Fruit fly (Drosophila melanogaster) whole organism, embryonic: ENCODE results near the gene SkpE.
A peak's percentile ranks its signal among the peaks of the same experiment; 100 is the strongest.

Experiments
- Awh ChIP-seq: fragments of 200-800 bp; sonication (Bioruptor generic); IDR thresholded peaks from 2 replicates; pipeline ENCODE4, ENCODE4 v1.3.6; 2022; ENCODE audit warnings: missing biosample characterization, missing genetic modification characterization
- CG12391 ChIP-seq: fragments of 200-800 bp; sonication (Bioruptor generic); optimal IDR thresholded peaks from 3 replicates; lab custom pipeline; 2018; ENCODE audit warnings: missing biosample characterization, mild to moderate bottlenecking, missing genetic modification characterization, moderate library complexity
- CG12942 ChIP-seq: fragments of 200-800 bp; sonication (Bioruptor generic); optimal IDR thresholded peaks from 3 replicates; lab custom pipeline; 2016; ENCODE audit warnings: missing biosample characterization, missing genetic modification characterization
- CG14050 ChIP-seq: fragments of 200-800 bp; sonication (Bioruptor generic); IDR thresholded peaks from 3 replicates; pipeline ENCODE4 v1.3.6; 2022; ENCODE audit warnings: missing biosample characterization, missing genetic modification characterization
- CG16815 ChIP-seq: fragments of 200-800 bp; sonication (Bioruptor generic); optimal IDR thresholded peaks from 3 replicates; lab custom pipeline; 2017; ENCODE audit warnings: missing biosample characterization, mild to moderate bottlenecking, missing genetic modification characterization
- CG17328 ChIP-seq: fragments of 200-800 bp; sonication (Bioruptor generic); IDR thresholded peaks from 2 replicates; pipeline ENCODE4 v1.3.6; 2022; ENCODE audit warnings: missing biosample characterization, missing genetic modification characterization
- CG2199 ChIP-seq: fragments of 200-800 bp; sonication (Bioruptor generic); IDR thresholded peaks from 3 replicates; pipeline ENCODE4 v1.3.6; 2022; ENCODE audit warnings: missing biosample characterization, missing genetic modification characterization
- CG31441 ChIP-seq: fragments of 200-800 bp; sonication (Bioruptor generic); IDR thresholded peaks from 2 replicates; pipeline ENCODE4 v1.3.6; 2022; ENCODE audit warnings: missing biosample characterization, missing genetic modification characterization
- CG34376 ChIP-seq: fragments of 200-800 bp; sonication (Bioruptor generic); optimal IDR thresholded peaks from 2 replicates; lab custom pipeline; 2018; ENCODE audit warnings: missing biosample characterization, mild to moderate bottlenecking, missing genetic modification characterization
- CG4360 ChIP-seq: fragments of 200-800 bp; sonication (Bioruptor generic); IDR thresholded peaks from 2 replicates; pipeline ENCODE4 v1.3.6; 2022; ENCODE audit warnings: missing biosample characterization, missing genetic modification characterization
- CG4424 ChIP-seq: fragments of 200-800 bp; sonication (Bioruptor generic); optimal IDR thresholded peaks from 3 replicates; lab custom pipeline; 2016; ENCODE audit warnings: missing biosample characterization, missing genetic modification characterization
- CG6689 ChIP-seq: fragments of 200-800 bp; sonication (Bioruptor generic); IDR thresholded peaks from 2 replicates; pipeline ENCODE4 v1.3.6; 2022; ENCODE audit warnings: missing biosample characterization, missing genetic modification characterization
- CG7372 ChIP-seq: fragments of 200-800 bp; sonication (Bioruptor generic); IDR thresholded peaks from 2 replicates; pipeline ENCODE4 v1.3.6; 2022; ENCODE audit warnings: missing biosample characterization, missing genetic modification characterization
- CG7786 ChIP-seq: fragments of 200-800 bp; sonication (Bioruptor generic); optimal IDR thresholded peaks from 2 replicates; lab custom pipeline; 2016; ENCODE audit warnings: missing biosample characterization, missing genetic modification characterization
- CG8290 ChIP-seq, 3 experiments: fragments of 200-800 bp; sonication (Bioruptor generic); optimal IDR thresholded peaks; 2 replicates each; lab custom pipeline; 2016 to 2019; ENCODE audit warnings: missing biosample characterization in 3 of 3, missing genetic modification characterization in 3 of 3, mild to moderate bottlenecking in 2 of 3, moderate library complexity in 1 of 3
- Deaf1 ChIP-seq: fragments of 200-800 bp; optimal IDR thresholded peaks from 3 replicates; lab custom pipeline; 2019; ENCODE audit warnings: missing biosample characterization, mild to moderate bottlenecking, missing genetic modification characterization, moderate library complexity
- Dip2 ChIP-seq: fragments of 200-800 bp; sonication (Bioruptor generic); IDR thresholded peaks from 2 replicates; pipeline ENCODE4 v1.3.6; 2022; ENCODE audit warnings: missing biosample characterization, missing genetic modification characterization
- Doc3 ChIP-seq: fragments of 200-800 bp; sonication (Bioruptor generic); IDR thresholded peaks from 3 replicates; pipeline ENCODE4 v1.3.6; 2022; ENCODE audit warnings: missing biosample characterization, missing genetic modification characterization; ENCODE audit not compliant: partially characterized antibody
- ERR ChIP-seq: fragments of 200-800 bp; sonication (Bioruptor generic); optimal IDR thresholded peaks from 2 replicates; lab custom pipeline; 2016; ENCODE audit warnings: missing biosample characterization, missing genetic modification characterization
- Ets97D ChIP-seq: fragments of 200-800 bp; sonication (Bioruptor generic); optimal IDR thresholded peaks from 3 replicates; lab custom pipeline; 2016; ENCODE audit warnings: missing biosample characterization, missing genetic modification characterization
- Max ChIP-seq: fragments of 200-800 bp; sonication (Bioruptor generic); optimal IDR thresholded peaks from 2 replicates; lab custom pipeline; 2016; ENCODE audit warnings: missing biosample characterization, mild to moderate bottlenecking, missing genetic modification characterization
- Nf-YC ChIP-seq: fragments of 200-800 bp; optimal IDR thresholded peaks from 3 replicates; lab custom pipeline; 2019; ENCODE audit warnings: missing biosample characterization, mild to moderate bottlenecking, missing genetic modification characterization, moderate library complexity
- Rx ChIP-seq: fragments of 200-800 bp; sonication (Bioruptor generic); IDR thresholded peaks from 2 replicates; pipeline ENCODE4 v1.3.6; 2022; ENCODE audit warnings: missing biosample characterization, missing genetic modification characterization
- Sry-β ChIP-seq: fragments of 200-800 bp; sonication (Bioruptor generic); optimal IDR thresholded peaks from 2 replicates; lab custom pipeline; 2018; ENCODE audit warnings: missing biosample characterization, mild to moderate bottlenecking, missing genetic modification characterization, moderate library complexity
- bbx ChIP-seq: fragments of 200-800 bp; sonication (Bioruptor generic); IDR thresholded peaks from 2 replicates; pipeline ENCODE4 v1.3.6; 2022; ENCODE audit warnings: missing biosample characterization, missing genetic modification characterization; ENCODE audit not compliant: partially characterized antibody
- caup ChIP-seq: fragments of 200-800 bp; sonication (Bioruptor generic); optimal IDR thresholded peaks from 3 replicates; lab custom pipeline; 2017; ENCODE audit warnings: missing biosample characterization, mild to moderate bottlenecking, missing genetic modification characterization, moderate library complexity; ENCODE audit not compliant: severe bottlenecking
- chinmo ChIP-seq: fragments of 200-800 bp; sonication (Bioruptor generic); IDR thresholded peaks from 4 replicates; pipeline ENCODE4 v1.3.6; 2022; ENCODE audit warnings: missing biosample characterization, missing genetic modification characterization; ENCODE audit not compliant: partially characterized antibody
- chm ChIP-seq: fragments of 200-800 bp; sonication (Bioruptor generic); IDR thresholded peaks from 2 replicates; pipeline ENCODE4 v1.3.6; 2022; ENCODE audit warnings: missing biosample characterization, missing genetic modification characterization
- chn ChIP-seq: fragments of 200-800 bp; sonication (Bioruptor generic); optimal IDR thresholded peaks from 2 replicates; lab custom pipeline; 2016; ENCODE audit warnings: missing biosample characterization, missing genetic modification characterization
- esg ChIP-seq: fragments of 200-800 bp; sonication (Bioruptor generic); conservative IDR thresholded peaks from 2 replicates; pipeline ENCODE4 v1.3.6; 2022; ENCODE audit warnings: missing biosample characterization, missing genetic modification characterization
- fd102C ChIP-seq: fragments of 200-800 bp; sonication (Bioruptor generic); optimal IDR thresholded peaks from 2 replicates; lab custom pipeline; 2018; ENCODE audit warnings: missing biosample characterization, mild to moderate bottlenecking, missing genetic modification characterization, moderate library complexity
- jing ChIP-seq: fragments of 200-800 bp; sonication (Bioruptor generic); optimal IDR thresholded peaks from 2 replicates; lab custom pipeline; 2018; ENCODE audit warnings: missing biosample characterization, mild to moderate bottlenecking, missing genetic modification characterization
- lilli ChIP-seq: fragments of 200-800 bp; sonication (Bioruptor generic); optimal IDR thresholded peaks from 3 replicates; lab custom pipeline; 2016; ENCODE audit warnings: missing biosample characterization, missing genetic modification characterization
- lov ChIP-seq, 2 experiments: fragments of 200-800 bp in 1 of 2; fragments of >200 bp in 1 of 2; sonication (Bioruptor generic) in 1 of 2; IDR thresholded peaks in 1 of 2; optimal IDR thresholded peaks in 1 of 2; 2 replicates in 1 of 2; 3 replicates in 1 of 2; pipeline versions ENCODE4 v1.3.6 to Lab custom; 2017 to 2022; ENCODE audit warnings: missing biosample characterization in 1 of 2, missing genetic modification characterization in 1 of 2
- nerfin-1 ChIP-seq: fragments of 200-800 bp; sonication (Bioruptor generic); optimal IDR thresholded peaks from 3 replicates; lab custom pipeline; 2019; ENCODE audit warnings: missing biosample characterization, mild to moderate bottlenecking, missing genetic modification characterization, moderate library complexity
- nom ChIP-seq: fragments of 200-800 bp; sonication (Bioruptor generic); optimal IDR thresholded peaks from 2 replicates; lab custom pipeline; 2017; ENCODE audit warnings: missing biosample characterization, missing genetic modification characterization, mild to moderate bottlenecking, moderate library complexity, missing genetic modification reagents
- prd ChIP-seq, 3 experiments: fragments of >200 bp in 2 of 3; fragments of 200-800 bp in 1 of 3; sonication (Bioruptor generic) in 1 of 3; optimal IDR thresholded peaks in 2 of 3; IDR thresholded peaks in 1 of 3; 2 replicates in 2 of 3; 3 replicates in 1 of 3; pipeline versions ENCODE4 v1.3.6 to Lab custom; 2017 to 2022; ENCODE audit warnings: missing biosample characterization in 1 of 3, missing genetic modification characterization in 1 of 3
- row ChIP-seq: fragments of 200-800 bp; sonication (Bioruptor generic); IDR thresholded peaks from 3 replicates; pipeline ENCODE4 v1.3.6; 2022; ENCODE audit warnings: missing biosample characterization, missing genetic modification characterization
- run ChIP-seq: fragments of 200-800 bp; sonication (Bioruptor generic); optimal IDR thresholded peaks from 3 replicates; lab custom pipeline; 2018; ENCODE audit warnings: missing biosample characterization, mild to moderate bottlenecking, missing genetic modification characterization
- sc ChIP-seq, 3 experiments: fragments of >200 bp in 2 of 3; fragments of 200-800 bp in 1 of 3; sonication (Bioruptor generic) in 1 of 3; optimal IDR thresholded peaks; 2 replicates in 2 of 3; 3 replicates in 1 of 3; lab custom pipeline; 2017; ENCODE audit warnings: mild to moderate bottlenecking in 1 of 3, missing biosample characterization in 1 of 3, missing genetic modification characterization in 1 of 3, missing genetic modification reagents in 1 of 3
- sens-2 ChIP-seq: fragments of 200-800 bp; sonication (Bioruptor generic); IDR thresholded peaks from 2 replicates; pipeline ENCODE4 v1.3.6; 2022; ENCODE audit warnings: missing biosample characterization, missing genetic modification characterization
- stwl ChIP-seq: fragments of 200-800 bp; sonication (Bioruptor generic); optimal IDR thresholded peaks from 3 replicates; lab custom pipeline; 2018; ENCODE audit warnings: missing biosample characterization, mild to moderate bottlenecking, missing genetic modification characterization, moderate library complexity
- unc-4 ChIP-seq: fragments of 200-800 bp; sonication (Bioruptor generic); IDR thresholded peaks from 2 replicates; pipeline ENCODE4 v1.3.6; 2022; ENCODE audit warnings: missing biosample characterization, missing genetic modification characterization; ENCODE audit not compliant: partially characterized antibody
- vfl ChIP-seq: fragments of 200-800 bp; sonication (Bioruptor generic); optimal IDR thresholded peaks from 2 replicates; lab custom pipeline; 2016; ENCODE audit warnings: missing biosample characterization, missing genetic modification characterization
- zen ChIP-seq: fragments of 200-800 bp; sonication (Bioruptor generic); optimal IDR thresholded peaks from 3 replicates; lab custom pipeline; 2018; ENCODE audit warnings: missing biosample characterization, mild to moderate bottlenecking, missing genetic modification characterization, moderate library complexity
- zf30C ChIP-seq: fragments of 200-800 bp; sonication (Bioruptor generic); optimal IDR thresholded peaks from 3 replicates; lab custom pipeline; 2018; ENCODE audit warnings: missing biosample characterization, mild to moderate bottlenecking, missing genetic modification characterization
- zfh1 ChIP-seq: fragments of 200-800 bp; sonication (Bioruptor generic); IDR thresholded peaks from 3 replicates; pipeline ENCODE4 v1.3.6; 2022; ENCODE audit warnings: missing biosample characterization, missing genetic modification characterization

Gene SkpE

DNA sequence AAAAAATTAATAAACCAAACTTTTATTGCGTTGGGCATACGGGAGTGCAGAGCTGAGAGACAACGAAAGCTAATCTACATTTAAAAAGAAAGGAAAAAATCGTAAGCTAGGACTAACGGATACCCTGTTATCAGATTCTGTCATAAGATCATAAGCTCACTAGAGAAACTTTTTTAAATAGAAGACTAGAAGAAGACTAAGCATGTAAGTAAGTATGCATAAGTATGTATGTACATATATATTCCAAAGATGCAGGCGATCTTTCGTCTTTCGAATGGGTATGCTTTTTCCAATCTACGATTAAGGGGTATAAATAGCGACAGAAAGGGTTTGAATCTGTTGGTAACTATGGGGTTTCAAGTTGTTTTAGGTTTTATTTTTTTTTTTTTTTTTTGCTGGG, 39.0 kb downstream of the SkpE start (continued):
- TF ChIP-seq CG16815 (GFP tag; lab: Kevin White, UChicago) (peak; percentile 28), esg (GFP tag; lab: Robert Waterston, UW) (peak; percentile 25; the same call in 1 of the 2 replicates), run (tag; lab: Kevin White, UChicago) (no peak), prd (optimal IDR thresholded peaks at IDR 0.05; lab: Kevin White, UChicago) (no peak), prd (GFP tag; IDR thresholded peaks at IDR 0.05; lab: Robert Waterston, UW) (peak; percentile 56; the same call in 2 of the 3 replicates), CG6689 (peak; percentile 32; the same call in 1 of the 2 replicates), CG4424 (GFP tag; lab: Kevin White, UChicago) (peak; percentile 10), Ets97D (GFP tag; lab: Kevin White, UChicago) (no peak), lilli (GFP tag; lab: Kevin White, UChicago) (peak; percentile 18), Doc3 (no peak), CG12942 (GFP tag; lab: Kevin White, UChicago) (no peak), lov (optimal IDR thresholded peaks at IDR 0.05; lab: Kevin White, UChicago) (no peak), lov (GFP tag; IDR thresholded peaks at IDR 0.05; lab: Robert Waterston, UW) (no peak), CG7786 (GFP tag; lab: Kevin White, UChicago) (peak; percentile 12), ERR (GFP tag; lab: Kevin White, UChicago) (no peak), Dip2 (GFP tag; lab: Robert Waterston, UW) (no peak)
- TF ChIP-seq, all 482 proteins: peak for 86

DNA sequence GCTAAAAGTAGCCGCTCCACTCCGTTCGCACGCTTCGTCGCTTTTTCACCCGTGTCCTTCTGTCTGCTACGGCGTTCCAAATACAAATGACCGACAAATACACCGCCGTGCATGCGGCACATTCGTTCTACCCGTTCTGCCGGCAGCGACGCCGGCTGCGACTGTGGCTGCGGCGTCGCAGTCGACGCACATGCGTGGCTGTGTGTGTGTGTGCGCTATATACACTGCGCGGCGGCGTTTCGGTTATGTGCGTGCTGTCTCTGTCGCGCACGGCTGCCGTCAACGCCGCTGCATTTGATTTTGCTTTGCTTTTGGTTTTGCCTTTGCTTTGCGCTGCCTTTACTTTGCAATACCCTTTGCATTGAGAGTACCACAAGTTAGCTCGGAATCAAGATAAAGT, 40.4 kb downstream of the SkpE start, which contains the start of gene zld:
Gene zld (minus strand): TSS at position 92 of the 400 bp plus-strand sequence.
- TF ChIP-seq sens-2 (GFP tag; lab: Robert Waterston, UW), result no peak
- TF ChIP-seq sc (optimal IDR thresholded peaks at IDR 0.05; lab: Kevin White, UChicago), result no peak
- TF ChIP-seq sc (GFP tag; optimal IDR thresholded peaks at IDR 0.05; lab: Kevin White, UChicago), result no peak
- no peak for TF ChIP-seq CG7372
- no peak for TF ChIP-seq CG31441 (GFP tag; lab: Robert Waterston, UW)
- TF ChIP-seq unc-4 (GFP tag; lab: Robert Waterston, UW), result no peak
- TF ChIP-seq fd102C, result peak; percentile 40
- peak; percentile 22 for TF ChIP-seq vfl (GFP tag; lab: Kevin White, UChicago)
- TF ChIP-seq CG8290 (GFP tag; optimal IDR thresholded peaks at IDR 0.05; lab: Kevin White, UChicago), result no peak
- TF ChIP-seq CG8290 (tag; optimal IDR thresholded peaks at IDR 0.05; lab: Kevin White, UChicago), result peak in 1 of 2 experiments; percentile 32
- TF ChIP-seq nerfin-1 (tag; lab: Kevin White, UChicago), result peak; percentile 25
- peak; percentile 18 for TF ChIP-seq Nf-YC (tag; lab: Kevin White, UChicago)
- TF ChIP-seq zen (tag; lab: Kevin White, UChicago), result peak; percentile 19
- TF ChIP-seq Awh (GFP tag; lab: Robert Waterston, UW), result no peak
- peak; percentile 2 for TF ChIP-seq stwl (tag; lab: Kevin White, UChicago)
- TF ChIP-seq row (GFP tag; lab: Robert Waterston, UW), result no peak
- TF ChIP-seq jing (GFP tag; lab: Kevin White, UChicago), result no peak
- no peak for TF ChIP-seq Rx (GFP tag; lab: Robert Waterston, UW)
- 0 out of 4 replicates have a peak, but pooled peaks have one; percentile 53 for TF ChIP-seq chinmo
- TF ChIP-seq chn (GFP tag; lab: Kevin White, UChicago), result no peak
- peak; percentile 60 for TF ChIP-seq zf30C (GFP tag; lab: Kevin White, UChicago)
- peak; percentile 6 for TF ChIP-seq CG12391 (tag; lab: Kevin White, UChicago)
- peak; percentile 36 for TF ChIP-seq Deaf1 (tag; lab: Kevin White, UChicago)
- peak; percentile 49 for TF ChIP-seq CG4360 (GFP tag; lab: Robert Waterston, UW)
- TF ChIP-seq chm, result peak; percentile 60; the same call in 1 of the 2 replicates
- no peak for TF ChIP-seq nom (GFP tag; lab: Kevin White, UChicago)
- TF ChIP-seq CG34376, result no peak
- TF ChIP-seq zfh1 (GFP tag; lab: Robert Waterston, UW), result peak; percentile 54; the same call in 2 of the 3 replicates
- no peak for TF ChIP-seq caup (GFP tag; lab: Kevin White, UChicago)
- peak; percentile 28; the same call in 1 of the 2 replicates for TF ChIP-seq bbx (GFP tag; lab: Robert Waterston, UW)
- no peak for TF ChIP-seq CG14050 (GFP tag; lab: Robert Waterston, UW)
- peak; percentile 44; the same call in 1 of the 2 replicates for TF ChIP-seq CG17328 (GFP tag; lab: Robert Waterston, UW)
- no peak for TF ChIP-seq Sry-β (GFP tag; lab: Kevin White, UChicago)
- TF ChIP-seq CG2199 (GFP tag; lab: Robert Waterston, UW), result peak; percentile 44; the same call in 1 of the 3 replicates
- no peak for TF ChIP-seq Max (GFP tag; lab: Kevin White, UChicago)
